Worm (Caenorhabditis elegans) whole organism, L4 larva: Measurements from ENCODE around the gene bath-42.

ENCODE experiments used
- F10B5.3 ChIP-seq: sonication (generic microtip); optimal IDR thresholded peaks from 2 replicates; lab custom pipeline; 2016; ENCODE audit warnings: mild to moderate bottlenecking, missing genetic modification characterization, missing compliant biosample characterization
- F26F4.8 ChIP-seq: fragments of 200-800 bp; sonication (Bioruptor generic); conservative IDR thresholded peaks from 2 replicates; pipeline ENCODE4 v1.3.6; 2022; ENCODE audit warnings: missing genetic modification characterization, missing compliant biosample characterization
- T20F7.1 ChIP-seq: fragments of 200-800 bp; sonication (Bioruptor generic); optimal IDR thresholded peaks from 2 replicates; lab custom pipeline; 2018; ENCODE audit warnings: mild to moderate bottlenecking, missing genetic modification characterization, missing compliant biosample characterization
- Y105C5A.15 ChIP-seq: fragments of 200-800 bp; sonication (Bioruptor generic); IDR thresholded peaks from 2 replicates; pipeline ENCODE4 v1.3.6; 2022; ENCODE audit warnings: missing genetic modification characterization, missing compliant biosample characterization
- Y48G9A.11 ChIP-seq: fragments of 200-800 bp; sonication (Bioruptor generic); IDR thresholded peaks from 2 replicates; pipeline ENCODE4 v1.3.6; 2022; ENCODE audit warnings: missing genetic modification reagents, missing genetic modification characterization, missing compliant biosample characterization
- aly-2 ChIP-seq: sonication (generic microtip); optimal IDR thresholded peaks from 2 replicates; lab custom pipeline; 2018; ENCODE audit warnings: missing biosample characterization, missing genetic modification characterization
- arid-1 ChIP-seq: fragments of 200-800 bp; sonication (Bioruptor generic); conservative IDR thresholded peaks from 2 replicates; pipeline ENCODE4 v1.3.6; 2022; ENCODE audit warnings: missing genetic modification reagents, missing genetic modification characterization, missing compliant biosample characterization
- ceh-32 ChIP-seq: sonication (generic microtip); optimal IDR thresholded peaks from 2 replicates; lab custom pipeline; 2016; ENCODE audit warnings: mild to moderate bottlenecking, missing genetic modification characterization, missing compliant biosample characterization; ENCODE audit not compliant: poor library complexity
- ceh-62 ChIP-seq: sonication (generic microtip); optimal IDR thresholded peaks from 2 replicates; lab custom pipeline; 2017; ENCODE audit warnings: missing biosample characterization, missing genetic modification characterization
- ceh-82 ChIP-seq: sonication (generic microtip); optimal IDR thresholded peaks from 2 replicates; lab custom pipeline; 2017; ENCODE audit warnings: missing biosample characterization, missing genetic modification characterization
- ces-1 ChIP-seq: fragments of 150-350 bp; sonication (generic microtip); optimal IDR thresholded peaks from 4 replicates; lab custom pipeline; 2014; ENCODE audit warnings: missing biosample characterization, missing genetic modification reagents, missing genetic modification characterization
- daf-16 ChIP-seq, 3 experiments: sonication (generic microtip); optimal IDR thresholded peaks; 2 replicates each; lab custom pipeline; 2016 to 2017; ENCODE audit warnings: missing genetic modification characterization in 3 of 3, missing genetic modification reagents in 3 of 3, mild to moderate bottlenecking in 2 of 3, missing compliant biosample characterization in 2 of 3, missing biosample characterization in 1 of 3, moderate library complexity in 1 of 3
- daf-19 ChIP-seq: fragments of 200-800 bp; sonication (Bioruptor generic); conservative IDR thresholded peaks from 2 replicates; pipeline ENCODE4 v1.3.6; 2022; ENCODE audit warnings: missing genetic modification characterization, missing compliant biosample characterization
- daf-8 ChIP-seq: fragments of 200-800 bp; sonication (Bioruptor generic); IDR thresholded peaks from 2 replicates; pipeline ENCODE4 v1.3.6; 2022; ENCODE audit warnings: missing genetic modification characterization, missing compliant biosample characterization
- dmd-6 ChIP-seq: fragments of 200-800 bp; sonication (Bioruptor generic); IDR thresholded peaks from 2 replicates; pipeline ENCODE4 v1.3.6; 2022; ENCODE audit warnings: missing genetic modification reagents, missing genetic modification characterization, missing compliant biosample characterization
- dmd-8 ChIP-seq: fragments of 200-800 bp; sonication (Bioruptor generic); IDR thresholded peaks from 2 replicates; pipeline ENCODE4 v1.3.6; 2022; ENCODE audit warnings: missing genetic modification characterization, missing compliant biosample characterization
- dpl-1 ChIP-seq: fragments of 150-350 bp; optimal IDR thresholded peaks from 2 replicates; lab custom pipeline; 2014; ENCODE audit warnings: missing biosample characterization, missing genetic modification reagents, missing genetic modification characterization
- egl-43 ChIP-seq: fragments of 200-800 bp; sonication (Bioruptor generic); IDR thresholded peaks from 2 replicates; pipeline ENCODE4 v1.3.6; 2022; ENCODE audit warnings: missing genetic modification reagents, missing genetic modification characterization, missing compliant biosample characterization
- hlh-11 ChIP-seq: fragments of 200-800 bp; sonication (Bioruptor generic); optimal IDR thresholded peaks from 2 replicates; lab custom pipeline; 2018; ENCODE audit warnings: mild to moderate bottlenecking, missing genetic modification characterization, missing compliant biosample characterization
- hlh-30 ChIP-seq: sonication (generic microtip); optimal IDR thresholded peaks from 2 replicates; lab custom pipeline; 2017; ENCODE audit warnings: antibody characterized with exemption, mild to moderate bottlenecking, missing genetic modification characterization, missing compliant biosample characterization; ENCODE audit not compliant: insufficient read depth
- hmg-1.1 ChIP-seq: fragments of 200-800 bp; sonication (Bioruptor generic); IDR thresholded peaks from 2 replicates; pipeline ENCODE4 v1.3.6; 2022; ENCODE audit warnings: missing genetic modification reagents, missing genetic modification characterization, missing compliant biosample characterization
- jun-1 ChIP-seq: fragments of 150-350 bp; optimal IDR thresholded peaks from 2 replicates; lab custom pipeline; 2014; ENCODE audit warnings: missing biosample characterization, missing genetic modification reagents, missing genetic modification characterization
- lim-7 ChIP-seq: fragments of 200-800 bp; sonication (Bioruptor generic); IDR thresholded peaks from 2 replicates; pipeline ENCODE4 v1.3.6; 2022; ENCODE audit warnings: missing genetic modification characterization, missing compliant biosample characterization
- lin-1 ChIP-seq: fragments of 200-800 bp; sonication (Bioruptor generic); IDR thresholded peaks from 2 replicates; pipeline ENCODE4 v1.3.6; 2022; ENCODE audit warnings: missing genetic modification reagents, missing genetic modification characterization, missing compliant biosample characterization
- lin-15B ChIP-seq: fragments of 150-350 bp; sonication (generic microtip); optimal IDR thresholded peaks from 3 replicates; lab custom pipeline; 2014; ENCODE audit warnings: missing biosample characterization, missing genetic modification characterization
- lin-38 ChIP-seq: fragments of 200-800 bp; sonication (Bioruptor generic); IDR thresholded peaks from 2 replicates; pipeline ENCODE4 v1.3.6; 2022; ENCODE audit warnings: missing genetic modification reagents, missing genetic modification characterization, missing compliant biosample characterization
- lin-39 ChIP-seq: fragments of 150-350 bp; optimal IDR thresholded peaks from 2 replicates; lab custom pipeline; 2014; ENCODE audit warnings: missing biosample characterization, missing genetic modification reagents, missing genetic modification characterization
- lsy-2 ChIP-seq, 2 experiments: fragments of 150-350 bp in 1 of 2; sonication (generic microtip) in 1 of 2; optimal IDR thresholded peaks; 2 replicates each; lab custom pipeline; 2014 to 2017; ENCODE audit warnings: missing biosample characterization in 2 of 2, missing genetic modification characterization in 2 of 2
- madf-5 ChIP-seq, 2 experiments: fragments of 200-800 bp; sonication (Bioruptor generic); IDR thresholded peaks; 2 replicates each; pipeline ENCODE4 v1.3.6; 2022; ENCODE audit warnings: missing compliant biosample characterization in 2 of 2, missing genetic modification characterization in 2 of 2
- mdt-29 ChIP-seq: fragments of 200-800 bp; sonication (Bioruptor generic); IDR thresholded peaks from 2 replicates; pipeline ENCODE4 v1.3.6; 2022; ENCODE audit warnings: missing genetic modification reagents, missing genetic modification characterization, missing compliant biosample characterization
- mes-2 ChIP-seq: sonication (generic microtip); optimal IDR thresholded peaks from 2 replicates; lab custom pipeline; 2016; ENCODE audit warnings: missing genotype, mild to moderate bottlenecking, missing genetic modification characterization, missing compliant biosample characterization; ENCODE audit not compliant: poor library complexity, severe bottlenecking
- mxl-2 ChIP-seq: fragments of 200-800 bp; sonication (Bioruptor generic); conservative IDR thresholded peaks from 2 replicates; pipeline ENCODE4 v1.3.6; 2022; ENCODE audit warnings: missing genetic modification reagents, missing genetic modification characterization, missing compliant biosample characterization
- nhr-102 ChIP-seq: sonication (generic microtip); optimal IDR thresholded peaks from 2 replicates; lab custom pipeline; 2016; ENCODE audit warnings: mild to moderate bottlenecking, missing genetic modification characterization, moderate library complexity, missing compliant biosample characterization
- nhr-11 ChIP-seq: fragments of 150-350 bp; optimal IDR thresholded peaks from 2 replicates; lab custom pipeline; 2014; ENCODE audit warnings: missing biosample characterization, missing genetic modification characterization
- nhr-111 ChIP-seq: fragments of 200-800 bp; sonication (Bioruptor generic); optimal IDR thresholded peaks from 2 replicates; lab custom pipeline; 2018; ENCODE audit warnings: mild to moderate bottlenecking, missing genetic modification characterization, missing compliant biosample characterization
- nhr-25 ChIP-seq: sonication (generic microtip); optimal IDR thresholded peaks from 2 replicates; lab custom pipeline; 2017; ENCODE audit warnings: missing genetic modification characterization, mild to moderate bottlenecking, missing compliant biosample characterization, antibody characterized with exemption, moderate library complexity, borderline replicate concordance; ENCODE audit not compliant: insufficient read depth
- nhr-41 ChIP-seq: fragments of 200-800 bp; sonication (Bioruptor generic); IDR thresholded peaks from 2 replicates; pipeline ENCODE4 v1.3.6; 2022; ENCODE audit warnings: missing genetic modification reagents, missing genetic modification characterization, missing compliant biosample characterization
- nhr-48 ChIP-seq: sonication (generic microtip); optimal IDR thresholded peaks from 2 replicates; lab custom pipeline; 2016; ENCODE audit warnings: mild to moderate bottlenecking, missing genetic modification characterization, missing compliant biosample characterization
- nhr-6 ChIP-seq: fragments of 150-350 bp; optimal IDR thresholded peaks from 2 replicates; lab custom pipeline; 2014; ENCODE audit warnings: missing biosample characterization, missing genetic modification characterization
- pqm-1 ChIP-seq: sonication (generic microtip); optimal IDR thresholded peaks from 2 replicates; lab custom pipeline; 2017; ENCODE audit warnings: missing biosample characterization, missing genetic modification characterization
- set-16 ChIP-seq: fragments of 200-800 bp; sonication (Bioruptor generic); IDR thresholded peaks from 2 replicates; pipeline ENCODE4 v1.3.6; 2022; ENCODE audit warnings: missing genetic modification reagents, missing genetic modification characterization, missing compliant biosample characterization
- skn-1 ChIP-seq: fragments of 150-350 bp; optimal IDR thresholded peaks from 2 replicates; lab custom pipeline; 2014; ENCODE audit warnings: missing biosample characterization, missing genetic modification characterization
- tag-97 ChIP-seq: fragments of 200-800 bp; sonication (Bioruptor generic); IDR thresholded peaks from 2 replicates; pipeline ENCODE4 v1.3.6; 2022; ENCODE audit warnings: missing genetic modification characterization, missing compliant biosample characterization
- unc-39 ChIP-seq: sonication (generic microtip); optimal IDR thresholded peaks from 2 replicates; lab custom pipeline; 2017; ENCODE audit warnings: missing biosample characterization, missing genetic modification characterization
- unc-62 ChIP-seq, 3 experiments: fragments of 150-350 bp in 1 of 3; sonication (generic microtip); optimal IDR thresholded peaks in 2 of 3; peaks in 1 of 3; 1 replicate in 1 of 3; 2 replicates in 2 of 3; lab custom pipeline; 2014 to 2017; ENCODE audit warnings: missing biosample characterization in 3 of 3, missing genetic modification characterization in 3 of 3, missing genetic modification reagents in 3 of 3, missing genotype in 1 of 3
- vab-7 ChIP-seq: fragments of 200-800 bp; sonication (Bioruptor generic); IDR thresholded peaks from 2 replicates; pipeline ENCODE4 v1.3.6; 2022; ENCODE audit warnings: missing genetic modification reagents, missing genetic modification characterization, missing compliant biosample characterization
- zfp-3 ChIP-seq: fragments of 200-800 bp; sonication (Bioruptor generic); conservative IDR thresholded peaks from 2 replicates; pipeline ENCODE4 v1.3.6; 2022; ENCODE audit warnings: missing genetic modification reagents, missing genetic modification characterization, missing compliant biosample characterization
- zip-2 ChIP-seq: fragments of 150-350 bp; optimal IDR thresholded peaks from 2 replicates; lab custom pipeline; 2014; ENCODE audit warnings: missing biosample characterization, missing genetic modification characterization
- ztf-7 ChIP-seq: fragments of 150-350 bp; optimal IDR thresholded peaks from 2 replicates; lab custom pipeline; 2014; ENCODE audit warnings: missing biosample characterization, missing genetic modification characterization

bath-42 gene

ce11 chrIII:8163788-8164423 is 723 bp upstream of the bath-42 start, which contains the start of gene prp-8 (continued):
- TF ChIP-seq Y105C5A.15 (GFP tag; lab: Robert Waterston, UW) (no peak), lin-15B (peak; percentile 29), daf-19 (GFP tag; lab: Robert Waterston, UW) (no peak), hmg-1.1 (GFP tag; lab: Robert Waterston, UW) (peak; percentile 76), jun-1 (no peak), daf-8 (GFP tag; lab: Robert Waterston, UW) (no peak), nhr-111 (no peak), unc-39 (tag; lab: Kevin White, UChicago) (no peak), zip-2 (tag; lab: Kevin White, UChicago) (no peak), skn-1 (tag; lab: Kevin White, UChicago) (no peak), F26F4.8 (no peak), F10B5.3 (tag; lab: Kevin White, UChicago) (no peak), lin-1 (GFP tag; lab: Robert Waterston, UW) (0 out of 2 replicates have a peak, but pooled peaks have one; percentile 32), daf-16 (GFP tag; optimal IDR thresholded peaks at IDR 0.05; lab: Kevin White, UChicago) (no peak), daf-16 (tag; optimal IDR thresholded peaks at IDR 0.05; lab: Kevin White, UChicago) (peak; percentile 74), nhr-48 (tag; lab: Kevin White, UChicago) (peak; percentile 16), Y48G9A.11 (GFP tag; lab: Robert Waterston, UW) (peak; percentile 95), set-16 (no peak), zfp-3 (GFP tag; lab: Robert Waterston, UW) (0 out of 2 replicates have a peak, but pooled peaks have one; percentile 58), lim-7 (GFP tag; lab: Robert Waterston, UW) (no peak), nhr-11 (tag; lab: Kevin White, UChicago) (peak; percentile 68), hlh-30 (peak; percentile 91), mes-2 (tag; lab: Kevin White, UChicago) (peak; percentile 95), aly-2 (tag; lab: Kevin White, UChicago) (no peak), dmd-8 (no peak), arid-1 (peak; percentile 74), ztf-7 (tag; lab: Kevin White, UChicago) (no peak), mxl-2 (no peak), nhr-41 (no peak), dpl-1 (GFP tag; lab: Kevin White, UChicago) (peak; percentile 91), madf-5 (GFP tag; IDR thresholded peaks at IDR 0.05; lab: Robert Waterston, UW) (no peak), lin-39 (no peak), egl-43 (GFP tag; lab: Robert Waterston, UW) (peak; percentile 53; the same call in 1 of the 2 replicates), ces-1 (GFP tag; lab: Kevin White, UChicago) (no peak), T20F7.1 (peak; percentile 99), hlh-11 (peak; percentile 83), ceh-82 (tag; lab: Kevin White, UChicago) (no peak), tag-97 (GFP tag; lab: Robert Waterston, UW) (no peak), ceh-32 (tag; lab: Kevin White, UChicago) (no peak), ceh-62 (tag; lab: Kevin White, UChicago) (no peak), unc-62 (GFP tag; optimal IDR thresholded peaks at IDR 0.05 in 1 of 2; lab: Kevin White, UChicago) (peak in 1 of 2 experiments; percentile 98), unc-62 (tag; optimal IDR thresholded peaks at IDR 0.05; lab: Kevin White, UChicago) (no peak), nhr-25 (tag; lab: Kevin White, UChicago) (peak; percentile 87), nhr-6 (tag; lab: Kevin White, UChicago) (peak; percentile 89), lin-38 (GFP tag; lab: Robert Waterston, UW) (peak; percentile 79), dmd-6 (GFP tag; lab: Robert Waterston, UW) (peak; percentile 68), vab-7 (GFP tag; lab: Robert Waterston, UW) (peak; percentile 26; the same call in 1 of the 2 replicates), nhr-102 (tag; lab: Kevin White, UChicago) (peak; percentile 20), lsy-2 (tag; optimal IDR thresholded peaks at IDR 0.05; lab: Kevin White, UChicago) (peak; percentile 94 to 99), mdt-29 (GFP tag; lab: Robert Waterston, UW) (no peak), pqm-1 (tag; lab: Kevin White, UChicago) (no peak)
